Worm (Caenorhabditis elegans) whole organism, L3 larva: Measurements from ENCODE around the gene F53F4.11.

Experiments
- R02D3.7 ChIP-seq: fragments of 150-350 bp; optimal IDR thresholded peaks from 2 replicates; lab custom pipeline; 2014; ENCODE audit warnings: missing biosample characterization, missing genetic modification characterization
- ZK546.5 ChIP-seq: sonication (generic microtip); optimal IDR thresholded peaks from 2 replicates; lab custom pipeline; 2017; ENCODE audit warnings: missing biosample characterization, missing genetic modification characterization
- aly-2 ChIP-seq: fragments of 150-350 bp; optimal IDR thresholded peaks from 2 replicates; lab custom pipeline; 2014; ENCODE audit warnings: missing biosample characterization, missing genetic modification characterization
- ama-1 ChIP-seq: fragments of 150-350 bp; optimal IDR thresholded peaks from 2 replicates; lab custom pipeline; 2018
- ceh-16 ChIP-seq: sonication (generic microtip); optimal IDR thresholded peaks from 2 replicates; lab custom pipeline; 2017; ENCODE audit warnings: missing biosample characterization, missing genetic modification characterization
- ceh-28 ChIP-seq: fragments of 150-350 bp; optimal IDR thresholded peaks from 2 replicates; lab custom pipeline; 2014; ENCODE audit warnings: missing biosample characterization, missing genetic modification reagents, missing genetic modification characterization
- daf-12 ChIP-seq: fragments of 150-350 bp; optimal IDR thresholded peaks from 2 replicates; lab custom pipeline; 2014; ENCODE audit warnings: missing biosample characterization, missing genetic modification reagents, missing genetic modification characterization
- egl-27 ChIP-seq: sonication (generic microtip); optimal IDR thresholded peaks from 4 replicates; lab custom pipeline; 2017; ENCODE audit warnings: missing biosample characterization, missing genetic modification reagents, missing genetic modification characterization
- egl-5 ChIP-seq: fragments of 150-350 bp; optimal IDR thresholded peaks from 2 replicates; lab custom pipeline; 2017; ENCODE audit warnings: missing biosample characterization, missing genetic modification reagents, missing genetic modification characterization, inconsistent platforms
- elt-1 ChIP-seq: fragments of 150-350 bp; optimal IDR thresholded peaks from 2 replicates; lab custom pipeline; 2014; ENCODE audit warnings: missing biosample characterization, missing genetic modification characterization
- elt-2 ChIP-seq: sonication (generic microtip); optimal IDR thresholded peaks from 2 replicates; lab custom pipeline; 2016; ENCODE audit warnings: missing genetic modification reagents, mild to moderate bottlenecking, missing genetic modification characterization, missing compliant biosample characterization
- elt-3 ChIP-seq, 3 experiments: fragments of 150-350 bp in 1 of 3; sonication (generic microtip) in 2 of 3; optimal IDR thresholded peaks; 2 replicates in 2 of 3; 4 replicates in 1 of 3; lab custom pipeline; 2014 to 2017; ENCODE audit warnings: missing biosample characterization in 3 of 3, missing genetic modification characterization in 3 of 3
- eor-1 ChIP-seq, 2 experiments: fragments of 150-350 bp; optimal IDR thresholded peaks; 2 replicates each; lab custom pipeline; 2014 to 2018; ENCODE audit warnings: missing biosample characterization in 2 of 2, missing genetic modification characterization in 2 of 2
- fkh-10 ChIP-seq: sonication (generic microtip); optimal IDR thresholded peaks from 2 replicates; lab custom pipeline; 2017; ENCODE audit warnings: missing biosample characterization, missing genetic modification reagents, missing genetic modification characterization
- fkh-2 ChIP-seq: fragments of 150-350 bp; optimal IDR thresholded peaks from 2 replicates; lab custom pipeline; 2014; ENCODE audit warnings: missing biosample characterization, missing genetic modification reagents, missing genetic modification characterization
- fos-1 ChIP-seq: fragments of 150-350 bp; optimal IDR thresholded peaks from 2 replicates; lab custom pipeline; 2014; ENCODE audit warnings: missing biosample characterization, missing genetic modification characterization
- hmg-11 ChIP-seq: sonication (generic microtip); optimal IDR thresholded peaks from 2 replicates; lab custom pipeline; 2016; ENCODE audit warnings: missing genetic modification characterization, missing compliant biosample characterization
- jun-1 ChIP-seq: fragments of 150-350 bp; optimal IDR thresholded peaks from 2 replicates; lab custom pipeline; 2014; ENCODE audit warnings: missing biosample characterization, missing genetic modification reagents, missing genetic modification characterization
- lin-15B ChIP-seq: fragments of 150-350 bp; optimal IDR thresholded peaks from 2 replicates; lab custom pipeline; 2014; ENCODE audit warnings: missing biosample characterization, missing genetic modification characterization
- lin-39 ChIP-seq: fragments of 150-350 bp; optimal IDR thresholded peaks from 2 replicates; lab custom pipeline; 2018; ENCODE audit warnings: missing biosample characterization, missing genetic modification reagents, missing genetic modification characterization
- lsy-12 ChIP-seq: sonication (generic microtip); optimal IDR thresholded peaks from 2 replicates; lab custom pipeline; 2016; ENCODE audit warnings: mild to moderate bottlenecking, missing genetic modification characterization, missing compliant biosample characterization
- mdl-1 ChIP-seq: fragments of 150-350 bp; optimal IDR thresholded peaks from 2 replicates; lab custom pipeline; 2014; ENCODE audit warnings: missing biosample characterization, missing genetic modification characterization
- mml-1 ChIP-seq: fragments of 150-350 bp; sonication (generic microtip); optimal IDR thresholded peaks from 3 replicates; lab custom pipeline; 2014; ENCODE audit warnings: missing biosample characterization, missing genetic modification characterization
- nfya-1 ChIP-seq: sonication (generic microtip); optimal IDR thresholded peaks from 2 replicates; lab custom pipeline; 2017; ENCODE audit warnings: missing genetic modification characterization, mild to moderate bottlenecking, missing compliant biosample characterization, antibody characterized with exemption, moderate library complexity; ENCODE audit not compliant: insufficient read depth
- nhr-11 ChIP-seq: fragments of 150-350 bp; optimal IDR thresholded peaks from 2 replicates; lab custom pipeline; 2014; ENCODE audit warnings: missing biosample characterization, missing genetic modification characterization
- nhr-12 ChIP-seq: fragments of 150-350 bp; optimal IDR thresholded peaks from 2 replicates; lab custom pipeline; 2014; ENCODE audit warnings: missing biosample characterization, missing genetic modification characterization
- nhr-23 ChIP-seq: fragments of 150-350 bp; optimal IDR thresholded peaks from 2 replicates; lab custom pipeline; 2014; ENCODE audit warnings: missing biosample characterization, missing genetic modification reagents, missing genetic modification characterization
- nhr-237 ChIP-seq: fragments of 150-350 bp; optimal IDR thresholded peaks from 2 replicates; lab custom pipeline; 2014; ENCODE audit warnings: missing biosample characterization, missing genetic modification characterization
- nhr-25 ChIP-seq: sonication (generic microtip); optimal IDR thresholded peaks from 2 replicates; lab custom pipeline; 2017; ENCODE audit warnings: missing biosample characterization, missing genetic modification characterization
- nhr-28 ChIP-seq: fragments of 150-350 bp; optimal IDR thresholded peaks from 2 replicates; lab custom pipeline; 2014; ENCODE audit warnings: missing biosample characterization, missing genetic modification characterization
- nhr-43 ChIP-seq: sonication (generic microtip); optimal IDR thresholded peaks from 2 replicates; lab custom pipeline; 2016; ENCODE audit warnings: mild to moderate bottlenecking, missing genetic modification characterization, missing compliant biosample characterization; ENCODE audit not compliant: poor library complexity, severe bottlenecking
- nhr-67 ChIP-seq: fragments of 150-350 bp; optimal IDR thresholded peaks from 2 replicates; lab custom pipeline; 2014; ENCODE audit warnings: missing biosample characterization, missing genetic modification characterization
- nhr-77 ChIP-seq: fragments of 150-350 bp; optimal IDR thresholded peaks from 2 replicates; lab custom pipeline; 2014; ENCODE audit warnings: missing biosample characterization, missing genetic modification characterization
- pha-4 ChIP-seq: fragments of 150-350 bp; optimal IDR thresholded peaks from 2 replicates; lab custom pipeline; 2014; ENCODE audit warnings: missing biosample characterization, missing genetic modification reagents, missing genetic modification characterization
- pqm-1 ChIP-seq: fragments of 150-350 bp; optimal IDR thresholded peaks from 2 replicates; lab custom pipeline; 2017; ENCODE audit warnings: missing biosample characterization, missing genetic modification characterization, inconsistent platforms
- sea-2 ChIP-seq: fragments of 150-350 bp; sonication (generic microtip); optimal IDR thresholded peaks from 4 replicates; lab custom pipeline; 2014; ENCODE audit warnings: missing biosample characterization, missing genetic modification reagents, missing genetic modification characterization
- skn-1 ChIP-seq: fragments of 150-350 bp; optimal IDR thresholded peaks from 2 replicates; lab custom pipeline; 2014; ENCODE audit warnings: missing biosample characterization, missing genetic modification characterization
- snpc-4 ChIP-seq: fragments of 150-350 bp; optimal IDR thresholded peaks from 2 replicates; lab custom pipeline; 2014; ENCODE audit warnings: missing biosample characterization, missing genetic modification characterization
- tbx-2 ChIP-seq: sonication (generic microtip); optimal IDR thresholded peaks from 2 replicates; lab custom pipeline; 2016; ENCODE audit warnings: mild to moderate bottlenecking, missing genetic modification characterization, missing compliant biosample characterization
- unc-39 ChIP-seq: sonication (generic microtip); optimal IDR thresholded peaks from 4 replicates; lab custom pipeline; 2017; ENCODE audit warnings: missing biosample characterization, missing genetic modification characterization
- unc-62 ChIP-seq: fragments of 150-350 bp; sonication (generic microtip); optimal IDR thresholded peaks from 4 replicates; lab custom pipeline; 2014; ENCODE audit warnings: missing biosample characterization, missing genetic modification reagents, missing genetic modification characterization
- ztf-4 ChIP-seq: fragments of 150-350 bp; optimal IDR thresholded peaks from 2 replicates; lab custom pipeline; 2014; ENCODE audit warnings: missing biosample characterization, missing genetic modification characterization

F53F4.11 gene

ce11 chrV:13657841-13658338 lies 33.6 kb upstream of the F53F4.11 start:
- TF ChIP-seq ama-1 (peak; percentile 54), nhr-23 (tag; lab: Kevin White, UChicago) (no peak), nhr-43 (tag; lab: Kevin White, UChicago) (peak; percentile 36), lin-39 (tag; lab: Kevin White, UChicago) (peak; percentile 72), pha-4 (tag; lab: Kevin White, UChicago) (no peak), lin-15B (no peak), skn-1 (no peak), fkh-10 (GFP tag; lab: Kevin White, UChicago) (no peak), ZK546.5 (tag; lab: Kevin White, UChicago) (no peak), fos-1 (no peak), nhr-77 (tag; lab: Kevin White, UChicago) (no peak), lsy-12 (tag; lab: Kevin White, UChicago) (no peak), nhr-28 (tag; lab: Kevin White, UChicago) (no peak), mml-1 (tag; lab: Kevin White, UChicago) (no peak), unc-62 (GFP tag; lab: Kevin White, UChicago) (no peak), aly-2 (tag; lab: Kevin White, UChicago) (no peak), eor-1 (tag; optimal IDR thresholded peaks at IDR 0.05; lab: Kevin White, UChicago) (no peak), tbx-2 (tag; lab: Kevin White, UChicago) (no peak), nhr-25 (tag; lab: Kevin White, UChicago) (no peak), unc-39 (no peak)

ce11 chrV:13657291-13657690 lies 33.0 kb upstream of the F53F4.11 start:
- TF ChIP-seq unc-39 = no peak
- no peak for TF ChIP-seq nhr-237 (tag; lab: Kevin White, UChicago)
- TF ChIP-seq ceh-16 (tag; lab: Kevin White, UChicago) = no peak
- TF ChIP-seq mml-1 (tag; lab: Kevin White, UChicago) = peak; percentile 14
- no peak for TF ChIP-seq ceh-28
- TF ChIP-seq pha-4 (tag; lab: Kevin White, UChicago) = peak; percentile 68
- TF ChIP-seq nfya-1 (tag; lab: Kevin White, UChicago) = peak; percentile 73
- TF ChIP-seq nhr-67 = no peak
- no peak for TF ChIP-seq fkh-10 (GFP tag; lab: Kevin White, UChicago)
- TF ChIP-seq egl-5 (tag; lab: Kevin White, UChicago) = peak; percentile 13
- TF ChIP-seq snpc-4 (tag; lab: Kevin White, UChicago) = peak; percentile 48
- TF ChIP-seq nhr-25 (tag; lab: Kevin White, UChicago) = peak; percentile 91
- TF ChIP-seq skn-1 = no peak
- peak; percentile 87 for TF ChIP-seq pqm-1
- TF ChIP-seq lin-39 (tag; lab: Kevin White, UChicago) = peak; percentile 30
- TF ChIP-seq ama-1 = peak; percentile 84
- TF ChIP-seq nhr-28 (tag; lab: Kevin White, UChicago) = no peak
- TF ChIP-seq nhr-43 (tag; lab: Kevin White, UChicago) = peak; percentile 91
- peak; percentile 73 for TF ChIP-seq elt-1 (tag; lab: Kevin White, UChicago)
- no peak for TF ChIP-seq sea-2 (GFP tag; lab: Kevin White, UChicago)
- peak; percentile 54 for TF ChIP-seq ztf-4 (tag; lab: Kevin White, UChicago)
- no peak for TF ChIP-seq R02D3.7 (tag; lab: Kevin White, UChicago)
- TF ChIP-seq nhr-12 = no peak
- TF ChIP-seq egl-27 = no peak
- no peak for TF ChIP-seq nhr-77 (tag; lab: Kevin White, UChicago)
- peak; percentile 76 for TF ChIP-seq nhr-23 (tag; lab: Kevin White, UChicago)
- no peak for TF ChIP-seq fkh-2
- no peak for TF ChIP-seq nhr-11
- peak; percentile 94 for TF ChIP-seq mdl-1 (tag; lab: Kevin White, UChicago)
- peak; percentile 68 for TF ChIP-seq jun-1
- TF ChIP-seq aly-2 (tag; lab: Kevin White, UChicago) = no peak
- TF ChIP-seq elt-2 (tag; lab: Kevin White, UChicago) = peak; percentile 92
- TF ChIP-seq lin-15B = no peak
- TF ChIP-seq hmg-11 (tag; lab: Kevin White, UChicago) = no peak
- TF ChIP-seq lsy-12 (tag; lab: Kevin White, UChicago) = peak; percentile 55
- TF ChIP-seq daf-12 = no peak
- TF ChIP-seq elt-3 (tag; optimal IDR thresholded peaks at IDR 0.05; lab: Kevin White, UChicago) = no peak
- peak; percentile 49 for TF ChIP-seq tbx-2 (tag; lab: Kevin White, UChicago)
- TF ChIP-seq, all 47 proteins: peak for 18
